Worm (Caenorhabditis elegans) whole organism, mixed stage, embryonic: ENCODE data around the gene F58E6.8.

Experiments
- hlh-1 ChIP-seq: fragments of 150-350 bp; optimal IDR thresholded peaks from 2 replicates; lab custom pipeline; 2014; ENCODE audit warnings: missing biosample characterization, missing genetic modification reagents, missing genetic modification characterization
- nhr-28 ChIP-seq: fragments of 150-350 bp; optimal IDR thresholded peaks from 2 replicates; lab custom pipeline; 2014; ENCODE audit warnings: missing biosample characterization, missing genetic modification characterization
- nhr-76 ChIP-seq: sonication (generic microtip); optimal IDR thresholded peaks from 2 replicates; lab custom pipeline; 2017; ENCODE audit warnings: missing biosample characterization, missing genetic modification characterization
- pha-4 ChIP-seq: fragments of 150-350 bp; optimal IDR thresholded peaks from 2 replicates; lab custom pipeline; 2018; ENCODE audit warnings: missing biosample characterization, missing genetic modification reagents, missing genetic modification characterization

Gene F58E6.8

DNA sequence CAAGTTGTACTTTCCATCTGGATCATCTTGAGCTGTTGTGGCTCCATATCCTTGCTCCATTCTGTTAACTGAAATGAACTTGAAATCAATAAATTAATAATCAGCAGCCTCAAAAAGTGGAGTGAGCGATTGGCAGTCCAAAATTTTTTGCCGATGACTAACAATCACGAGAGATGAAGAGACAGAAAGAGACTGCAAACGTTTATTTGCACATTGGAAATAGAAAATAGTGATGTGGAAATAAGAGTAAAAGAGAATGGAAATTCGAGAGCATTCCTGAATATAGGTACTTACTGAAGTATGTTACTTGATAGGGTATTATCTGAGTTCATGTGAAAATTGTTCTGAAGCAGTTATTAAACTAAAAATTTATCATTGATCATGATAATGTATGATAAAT lies 45.9 kb downstream of the F58E6.8 start, which contains the start of gene tag-120:
TSS of gene tag-120 (minus strand) at position 68 of the 400 bp plus-strand sequence.
- TF ChIP-seq nhr-28 (tag; lab: Kevin White, UChicago) (no peak), nhr-76 (no peak)
- TF ChIP-seq, all 35 proteins: peak for 0

DNA sequence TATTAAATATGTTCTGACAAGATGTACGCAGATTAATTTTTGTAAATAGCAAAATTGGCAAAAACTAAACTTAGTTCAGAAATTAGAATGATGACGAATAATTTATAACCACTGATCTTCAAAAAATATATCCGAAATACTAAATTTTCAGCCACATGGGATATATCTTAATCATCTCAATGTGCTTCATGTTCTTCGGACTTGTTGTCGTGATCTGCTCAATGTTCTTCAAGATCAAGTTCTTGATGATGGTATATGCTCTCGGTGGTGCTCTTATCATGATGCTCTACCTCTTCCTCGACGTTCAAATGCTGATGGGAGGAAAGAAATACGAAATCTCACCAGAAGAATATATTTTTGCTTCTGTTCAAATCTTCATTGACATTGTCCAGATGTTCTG lies 49.0 kb downstream of the F58E6.8 start:
- no peak for TF ChIP-seq pha-4 (tag; lab: Kevin White, UChicago)
- no peak for TF ChIP-seq hlh-1 (tag; lab: Kevin White, UChicago)
- TF ChIP-seq, all 35 proteins: peak for 0
